Worm (Caenorhabditis elegans): ENCODE measurements around the gene T13G4.7.

T13G4.7 gene

ce11 chrX:1181271-1181958 is 24.5 kb downstream of the T13G4.7 start:
- peak; percentile 52 for TF ChIP-seq ces-1 (GFP tag; optimal IDR thresholded peaks at IDR 0.05)
- TF ChIP-seq flh-1 (GFP tag; optimal IDR thresholded peaks at IDR 0.05) = no peak
- no peak for TF ChIP-seq ztf-11 (tag; optimal IDR thresholded peaks at IDR 0.05)
- TF ChIP-seq ceh-83 (GFP tag; optimal IDR thresholded peaks at IDR 0.05) = no peak

ce11 chrX:1179984-1180383 is 25.9 kb downstream of the T13G4.7 start, which contains the start of gene hot-8:
TSS of gene hot-8 (plus strand) at chrX:1180284.
- TF ChIP-seq sptf-1 (tag; optimal IDR thresholded peaks at IDR 0.05) (no peak), M03D4.4 (tag; optimal IDR thresholded peaks at IDR 0.05) (no peak), nhr-28 (tag; optimal IDR thresholded peaks at IDR 0.05) (no peak), blmp-1 (tag; optimal IDR thresholded peaks at IDR 0.05) (no peak), drap-1 (GFP tag; optimal IDR thresholded peaks at IDR 0.05) (no peak), cnd-1 (tag; optimal IDR thresholded peaks at IDR 0.05) (no peak), zip-8 (tag; optimal IDR thresholded peaks at IDR 0.05) (no peak)

- TF ChIP-seq cnd-1 (tag; optimal IDR thresholded peaks at IDR 0.05) (no peak), zip-8 (tag; optimal IDR thresholded peaks at IDR 0.05) (no peak), drap-1 (GFP tag; optimal IDR thresholded peaks at IDR 0.05) (no peak), sptf-1 (tag; optimal IDR thresholded peaks at IDR 0.05) (no peak), nhr-2 (tag; optimal IDR thresholded peaks at IDR 0.05) (no peak), unc-62 (GFP tag; optimal IDR thresholded peaks at IDR 0.05) (no peak), lin-13 (tag; optimal IDR thresholded peaks at IDR 0.05) (no peak), mab-5 (tag; optimal IDR thresholded peaks at IDR 0.05) (no peak), ces-1 (GFP tag; optimal IDR thresholded peaks at IDR 0.05) (no peak), elt-3 (tag; optimal IDR thresholded peaks at IDR 0.05) (no peak), ham-2 (GFP tag; optimal IDR thresholded peaks at IDR 0.05) (no peak), nhr-12 (tag; optimal IDR thresholded peaks at IDR 0.05) (no peak), M03D4.4 (tag; optimal IDR thresholded peaks at IDR 0.05) (no peak), tbx-8 (GFP tag; optimal IDR thresholded peaks at IDR 0.05) (no peak), flh-1 (GFP tag; optimal IDR thresholded peaks at IDR 0.05) (no peak), nhr-237 (tag; optimal IDR thresholded peaks at IDR 0.05) (no peak)
These were observed 33.9 kb downstream of the T13G4.7 start for ce11 chrX:1172024-1172423.

- no peak for TF ChIP-seq ces-1 (GFP tag; optimal IDR thresholded peaks at IDR 0.05)
- TF ChIP-seq elt-1 (tag; optimal IDR thresholded peaks at IDR 0.05; ENCODE audit: borderline replicate concordance, insufficient read depth) = no peak
- TF ChIP-seq drap-1 (GFP tag; optimal IDR thresholded peaks at IDR 0.05) = no peak
- TF ChIP-seq sem-2 (GFP tag; optimal IDR thresholded peaks at IDR 0.05) = no peak
- no peak for TF ChIP-seq nhr-2 (tag; optimal IDR thresholded peaks at IDR 0.05)
- TF ChIP-seq ceh-39 (tag; optimal IDR thresholded peaks at IDR 0.05) = no peak
- no peak for TF ChIP-seq lsy-2 (tag; optimal IDR thresholded peaks at IDR 0.05)
- TF ChIP-seq nhr-76 (tag; optimal IDR thresholded peaks at IDR 0.05) = no peak
- no peak for TF ChIP-seq unc-62 (GFP tag; optimal IDR thresholded peaks at IDR 0.05)
- TF ChIP-seq ceh-83 (GFP tag; optimal IDR thresholded peaks at IDR 0.05) = no peak
- no peak for TF ChIP-seq M03D4.4 (tag; optimal IDR thresholded peaks at IDR 0.05)
- no peak for TF ChIP-seq tbx-8 (GFP tag; optimal IDR thresholded peaks at IDR 0.05)
- TF ChIP-seq ham-2 (GFP tag; optimal IDR thresholded peaks at IDR 0.05) = no peak
- TF ChIP-seq bed-3 (GFP tag; optimal IDR thresholded peaks at IDR 0.05) = no peak
- TF ChIP-seq zip-8 (tag; optimal IDR thresholded peaks at IDR 0.05) = no peak
- no peak for TF ChIP-seq mls-2 (tag; optimal IDR thresholded peaks at IDR 0.05)
- TF ChIP-seq flh-1 (GFP tag; optimal IDR thresholded peaks at IDR 0.05) = no peak
- no peak for TF ChIP-seq nhr-28 (tag; optimal IDR thresholded peaks at IDR 0.05)
- no peak for TF ChIP-seq sptf-1 (tag; optimal IDR thresholded peaks at IDR 0.05)
These were observed 34.3 kb downstream of the T13G4.7 start for ce11 chrX:1171617-1172016.

ce11 chrX:1167234-1167633 is 38.7 kb downstream of the T13G4.7 start:
- TF ChIP-seq lin-13 (tag; optimal IDR thresholded peaks at IDR 0.05) = no peak
- TF ChIP-seq hlh-1 (tag; optimal IDR thresholded peaks at IDR 0.05) = no peak
- TF ChIP-seq nhr-2 (tag; optimal IDR thresholded peaks at IDR 0.05) = no peak
- TF ChIP-seq unc-39 (tag; optimal IDR thresholded peaks at IDR 0.05) = no peak
- TF ChIP-seq unc-120 (tag; optimal IDR thresholded peaks at IDR 0.05; ENCODE audit: poor library complexity, severe bottlenecking) = peak; percentile 11
